Fruit fly (Drosophila melanogaster): ENCODE results near the gene Osi19.

Osi19 gene

DNA sequence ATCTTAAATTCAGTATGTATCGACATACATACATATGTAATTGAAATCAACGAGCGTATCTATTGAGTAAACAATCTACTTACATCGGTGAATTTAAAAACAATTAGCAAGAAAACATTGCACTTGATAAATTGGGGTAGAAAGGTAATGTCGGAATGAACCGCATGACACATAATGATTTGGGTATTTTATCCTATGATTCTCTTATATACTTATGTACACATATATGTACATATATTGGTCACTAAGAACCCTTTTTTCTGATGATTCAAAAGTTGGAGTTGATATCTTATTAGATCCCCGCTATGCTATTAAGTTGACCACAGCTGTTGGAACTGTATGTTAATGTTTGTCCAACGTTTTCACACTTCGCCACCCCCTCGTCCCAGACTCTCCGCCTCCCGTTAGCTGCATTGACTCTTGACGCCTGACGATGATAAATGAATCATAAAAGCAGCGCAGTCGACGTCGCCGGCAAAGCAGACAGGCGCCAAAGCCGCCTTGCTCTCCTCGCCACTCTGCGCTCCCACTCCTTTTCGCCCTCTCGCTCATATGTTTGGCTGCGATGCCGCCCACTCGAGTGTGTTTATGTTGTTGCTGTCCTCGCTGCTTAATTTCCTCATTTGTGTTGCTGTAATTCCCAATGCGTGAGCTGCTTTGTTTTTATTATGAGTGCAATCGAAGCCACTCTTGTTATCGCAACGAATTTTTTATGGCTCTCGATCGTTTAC is 17.9 kb downstream of the Osi19 start:
- TF ChIP-seq br (GFP tag; optimal IDR thresholded peaks at IDR 0.05) (peak; percentile 9), HLH106 (tag; optimal IDR thresholded peaks at IDR 0.05) (peak; percentile 23), Rel (GFP tag; optimal IDR thresholded peaks at IDR 0.05) (peak; percentile 28), Rel (tag; optimal IDR thresholded peaks at IDR 0.05) (peak; percentile 81), CG32264 (GFP tag; optimal IDR thresholded peaks at IDR 0.05) (no peak), h (GFP tag; optimal IDR thresholded peaks at IDR 0.05) (peak; percentile 14), sv (GFP tag; optimal IDR thresholded peaks at IDR 0.05) (no peak), N (GFP tag; optimal IDR thresholded peaks at IDR 0.05) (no peak), dl (GFP tag; optimal IDR thresholded peaks at IDR 0.05; ENCODE audit: insufficient read depth in 1 of 2, partially characterized antibody in 2 of 2) (peak in 1 of 2 experiments; percentile 40), Dif (GFP tag; optimal IDR thresholded peaks at IDR 0.05; ENCODE audit: partially characterized antibody) (no peak), Hr83 (GFP tag; optimal IDR thresholded peaks at IDR 0.05; ENCODE audit: poor library complexity, severe bottlenecking) (peak; percentile 55), foxo (GFP tag; optimal IDR thresholded peaks at IDR 0.05) (peak in 1 of 2 experiments; percentile 10), Vsx2 (GFP tag; optimal IDR thresholded peaks at IDR 0.05; ENCODE audit: partially characterized antibody) (no peak)

DNA sequence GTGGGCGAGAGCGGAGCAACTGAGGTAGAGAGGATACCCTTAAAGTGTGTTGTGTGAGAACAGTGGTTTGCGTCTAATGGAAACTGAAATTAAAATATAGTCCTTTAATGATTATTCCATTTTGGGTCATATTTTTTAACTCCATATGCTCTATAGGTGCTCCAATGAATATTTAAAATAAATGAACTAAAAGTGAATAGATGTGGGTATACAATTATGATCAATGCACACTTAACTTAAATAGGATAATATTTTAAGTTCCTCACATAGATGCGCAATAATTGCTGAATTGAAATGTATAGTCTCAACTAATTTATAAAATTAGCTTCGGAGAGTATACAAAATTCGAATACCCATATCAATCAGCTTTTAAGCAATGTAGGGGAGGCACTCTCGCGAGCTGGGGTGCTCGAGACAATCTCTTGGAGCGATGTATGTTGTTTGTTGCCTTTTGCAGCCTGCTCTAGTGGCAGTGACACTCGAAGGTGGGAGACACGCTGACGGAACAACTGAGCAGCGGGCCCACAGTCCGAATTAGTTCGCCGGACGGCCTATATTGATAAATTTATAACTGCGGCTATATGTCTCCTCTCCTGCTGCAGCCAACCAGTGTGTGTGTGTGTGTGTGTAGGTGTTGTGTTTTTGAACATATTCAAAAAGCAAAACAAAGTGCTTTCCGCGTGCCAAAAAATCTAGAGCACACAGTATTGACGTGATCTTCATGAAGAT is 18.6 kb downstream of the Osi19 start:
- no peak for TF ChIP-seq Dfd (GFP tag; optimal IDR thresholded peaks at IDR 0.05)
- peak; percentile 30 for TF ChIP-seq dsf (GFP tag; optimal IDR thresholded peaks at IDR 0.05; ENCODE audit: borderline replicate concordance)
- TF ChIP-seq rgr (GFP tag; optimal IDR thresholded peaks at IDR 0.05) = peak; percentile 76
- TF ChIP-seq Vsx2 (GFP tag; optimal IDR thresholded peaks at IDR 0.05; ENCODE audit: partially characterized antibody) = no peak
- peak; percentile 70 for TF ChIP-seq br (GFP tag; optimal IDR thresholded peaks at IDR 0.05)
- TF ChIP-seq Hr83 (GFP tag; optimal IDR thresholded peaks at IDR 0.05; ENCODE audit: poor library complexity, severe bottlenecking) = peak; percentile 10
- no peak for TF ChIP-seq dmrt93B (GFP tag; optimal IDR thresholded peaks at IDR 0.05)
- peak; percentile 32 for TF ChIP-seq Dif (GFP tag; optimal IDR thresholded peaks at IDR 0.05; ENCODE audit: partially characterized antibody)
- no peak for TF ChIP-seq CrebA (GFP tag; optimal IDR thresholded peaks at IDR 0.05; ENCODE audit: borderline replicate concordance)
- TF ChIP-seq brk (GFP tag; optimal IDR thresholded peaks at IDR 0.05) = peak; percentile 69
- TF ChIP-seq OdsH (GFP tag; optimal IDR thresholded peaks at IDR 0.05) = peak; percentile 81
- peak; percentile 60 for TF ChIP-seq Hnf4 (GFP tag; optimal IDR thresholded peaks at IDR 0.05)
- peak; percentile 33 for TF ChIP-seq CG9705 (GFP tag; optimal IDR thresholded peaks at IDR 0.05)
- TF ChIP-seq woc (GFP tag; optimal IDR thresholded peaks at IDR 0.05) = peak; percentile 75
- TF ChIP-seq dl (GFP tag; optimal IDR thresholded peaks at IDR 0.05; ENCODE audit: insufficient read depth in 1 of 2, partially characterized antibody in 2 of 2) = no peak
- TF ChIP-seq HLH106 (tag; optimal IDR thresholded peaks at IDR 0.05) = peak; percentile 73
- TF ChIP-seq Jra (GFP tag; optimal IDR thresholded peaks at IDR 0.05) = no peak
- no peak for TF ChIP-seq tai (GFP tag; optimal IDR thresholded peaks at IDR 0.05)
- TF ChIP-seq CG32264 (GFP tag; optimal IDR thresholded peaks at IDR 0.05) = no peak
- no peak for TF ChIP-seq lola (GFP tag; optimal IDR thresholded peaks at IDR 0.05)
- peak; percentile 83 for TF ChIP-seq h (GFP tag; optimal IDR thresholded peaks at IDR 0.05)
- no peak for TF ChIP-seq Rel (GFP tag; optimal IDR thresholded peaks at IDR 0.05)
- no peak for TF ChIP-seq Rel (tag; optimal IDR thresholded peaks at IDR 0.05)
- TF ChIP-seq Myc (optimal IDR thresholded peaks at IDR 0.05) = no peak
- no peak for TF ChIP-seq pan (optimal IDR thresholded peaks at IDR 0.05)
- TF ChIP-seq fru (GFP tag; optimal IDR thresholded peaks at IDR 0.05) = peak; percentile 87
- no peak for TF ChIP-seq GATAd (GFP tag; optimal IDR thresholded peaks at IDR 0.05)
- peak; percentile 91 for TF ChIP-seq psq (GFP tag; optimal IDR thresholded peaks at IDR 0.05)
- peak in 1 of 2 experiments; percentile 86 for TF ChIP-seq foxo (GFP tag; optimal IDR thresholded peaks at IDR 0.05)
- TF ChIP-seq ey (GFP tag; optimal IDR thresholded peaks at IDR 0.05) = peak; percentile 78
- no peak for TF ChIP-seq Mio (GFP tag; optimal IDR thresholded peaks at IDR 0.05)
- TF ChIP-seq sage (GFP tag; optimal IDR thresholded peaks at IDR 0.05) = peak; percentile 30
- TF ChIP-seq sv (GFP tag; optimal IDR thresholded peaks at IDR 0.05) = peak; percentile 9
- no peak for TF ChIP-seq Sp1 (GFP tag; optimal IDR thresholded peaks at IDR 0.05)

All from whole organism, wandering third instar larva.